Worm (Caenorhabditis elegans) whole organism, L1 larva: ENCODE measurements around the gene nhr-21.
A peak's percentile ranks its signal among the peaks of the same experiment; 100 is the strongest.

Experiments used
- C04F5.9 ChIP-seq: sonication (generic microtip); optimal IDR thresholded peaks from 2 replicates; lab custom pipeline; 2016; ENCODE audit warnings: missing genetic modification characterization, missing compliant biosample characterization
- C34B4.2 ChIP-seq: sonication (generic microtip); optimal IDR thresholded peaks from 2 replicates; lab custom pipeline; 2017; ENCODE audit warnings: mild to moderate bottlenecking, missing genetic modification characterization, missing compliant biosample characterization
- F16B12.6 ChIP-seq: fragments of 150-350 bp; optimal IDR thresholded peaks from 2 replicates; lab custom pipeline; 2014; ENCODE audit warnings: missing biosample characterization, missing genetic modification characterization
- aha-1 ChIP-seq: fragments of 150-350 bp; optimal IDR thresholded peaks from 2 replicates; lab custom pipeline; 2014; ENCODE audit warnings: missing biosample characterization, missing genetic modification characterization
- blmp-1 ChIP-seq: fragments of 150-350 bp; optimal IDR thresholded peaks from 2 replicates; lab custom pipeline; 2014; ENCODE audit warnings: missing biosample characterization, missing genetic modification characterization
- ceh-82 ChIP-seq, 3 experiments: fragments of 150-350 bp in 1 of 3; sonication (generic microtip) in 2 of 3; optimal IDR thresholded peaks; 2 replicates each; lab custom pipeline; 2014 to 2017; ENCODE audit warnings: missing biosample characterization in 3 of 3, missing genetic modification characterization in 3 of 3
- efl-1 ChIP-seq, 4 experiments: fragments of 150-350 bp; optimal IDR thresholded peaks in 3 of 4; peaks in 1 of 4; 1 replicate in 1 of 4; 2 replicates in 3 of 4; lab custom pipeline; 2014; ENCODE audit warnings: missing biosample characterization in 2 of 4, missing genetic modification characterization in 2 of 4, missing genetic modification reagents in 2 of 4
- egl-27 ChIP-seq, 2 experiments: fragments of 150-350 bp in 1 of 2; sonication (generic microtip); optimal IDR thresholded peaks; 3 replicates each; lab custom pipeline; 2017 to 2018; ENCODE audit warnings: missing biosample characterization in 2 of 2, missing genetic modification characterization in 2 of 2, missing genetic modification reagents in 2 of 2
- elt-3 ChIP-seq, 6 experiments: fragments of 150-350 bp in 1 of 6; sonication (generic microtip); optimal IDR thresholded peaks; 2 replicates each; lab custom pipeline; 2017 to 2018; ENCODE audit warnings: missing biosample characterization in 6 of 6, missing genetic modification characterization in 6 of 6, inconsistent platforms in 1 of 6
- fkh-4 ChIP-seq: sonication (generic microtip); optimal IDR thresholded peaks from 2 replicates; lab custom pipeline; 2016; ENCODE audit warnings: missing compliant biosample characterization, missing genetic modification characterization, borderline replicate concordance
- fkh-8 ChIP-seq: sonication (generic microtip); optimal IDR thresholded peaks from 2 replicates; lab custom pipeline; 2016; ENCODE audit warnings: mild to moderate bottlenecking, missing genetic modification characterization, missing compliant biosample characterization
- hlh-4 ChIP-seq: sonication (generic microtip); optimal IDR thresholded peaks from 2 replicates; lab custom pipeline; 2016; ENCODE audit warnings: mild to moderate bottlenecking, missing genetic modification characterization, missing compliant biosample characterization
- hpl-2 ChIP-seq: fragments of 150-350 bp; optimal IDR thresholded peaks from 2 replicates; lab custom pipeline; 2014; ENCODE audit warnings: missing biosample characterization, missing genetic modification reagents, missing genetic modification characterization
- irx-1 ChIP-seq: sonication (generic microtip); optimal IDR thresholded peaks from 2 replicates; lab custom pipeline; 2016; ENCODE audit warnings: missing genetic modification characterization, missing compliant biosample characterization
- isw-1 ChIP-seq: fragments of 200-800 bp; sonication (Bioruptor generic); IDR thresholded peaks from 2 replicates; pipeline ENCODE4 v1.3.6; 2022; ENCODE audit warnings: missing genetic modification characterization, missing compliant biosample characterization
- lin-13 ChIP-seq: fragments of 150-350 bp; optimal IDR thresholded peaks from 2 replicates; lab custom pipeline; 2014; ENCODE audit warnings: missing biosample characterization, missing genetic modification reagents, missing genetic modification characterization
- lin-14 ChIP-seq: fragments of 200-800 bp; sonication (Bioruptor generic); optimal IDR thresholded peaks from 2 replicates; lab custom pipeline; 2018; ENCODE audit warnings: mild to moderate bottlenecking, missing genetic modification characterization, moderate library complexity, missing compliant biosample characterization
- lin-35 ChIP-seq, 2 experiments: fragments of 150-350 bp; optimal IDR thresholded peaks; 2 replicates each; lab custom pipeline; 2014; ENCODE audit warnings: missing biosample characterization in 2 of 2, missing genetic modification characterization in 2 of 2, missing genetic modification reagents in 2 of 2
- lir-3 ChIP-seq: sonication (generic microtip); optimal IDR thresholded peaks from 2 replicates; lab custom pipeline; 2016; ENCODE audit warnings: mild to moderate bottlenecking, missing genetic modification characterization, moderate library complexity, missing compliant biosample characterization; ENCODE audit not compliant: poor library complexity
- lsy-2 ChIP-seq, 2 experiments: fragments of 150-350 bp; optimal IDR thresholded peaks; 2 replicates each; lab custom pipeline; 2014; ENCODE audit warnings: missing biosample characterization in 2 of 2, missing genetic modification characterization in 2 of 2
- mdl-1 ChIP-seq, 2 experiments: fragments of 150-350 bp; optimal IDR thresholded peaks; 2 replicates each; lab custom pipeline; 2014 to 2017; ENCODE audit warnings: missing biosample characterization in 2 of 2, missing genetic modification characterization in 2 of 2, inconsistent platforms in 1 of 2
- mef-2 ChIP-seq: fragments of 150-350 bp; optimal IDR thresholded peaks from 2 replicates; lab custom pipeline; 2014; ENCODE audit warnings: missing biosample characterization, missing genetic modification characterization
- mep-1 ChIP-seq: fragments of 150-350 bp; optimal IDR thresholded peaks from 2 replicates; lab custom pipeline; 2014; ENCODE audit warnings: missing biosample characterization, missing genetic modification characterization
- nhr-11 ChIP-seq: fragments of 150-350 bp; optimal IDR thresholded peaks from 2 replicates; lab custom pipeline; 2014; ENCODE audit warnings: missing biosample characterization, missing genetic modification characterization
- nhr-12 ChIP-seq: sonication (generic microtip); optimal IDR thresholded peaks from 2 replicates; lab custom pipeline; 2017; ENCODE audit warnings: missing biosample characterization, missing genetic modification characterization
- nhr-19 ChIP-seq: fragments of 200-800 bp; sonication (Bioruptor generic); conservative IDR thresholded peaks from 2 replicates; pipeline ENCODE4 v1.3.6; 2022; ENCODE audit warnings: missing genetic modification characterization, missing compliant biosample characterization
- nhr-20 ChIP-seq: sonication (generic microtip); optimal IDR thresholded peaks from 2 replicates; lab custom pipeline; 2016; ENCODE audit warnings: mild to moderate bottlenecking, missing genetic modification characterization, missing compliant biosample characterization
- nhr-237 ChIP-seq: fragments of 150-350 bp; optimal IDR thresholded peaks from 2 replicates; lab custom pipeline; 2014; ENCODE audit warnings: missing biosample characterization, missing genetic modification characterization
- nhr-28 ChIP-seq: fragments of 150-350 bp; optimal IDR thresholded peaks from 2 replicates; lab custom pipeline; 2014; ENCODE audit warnings: missing biosample characterization, missing genetic modification characterization
- nhr-71 ChIP-seq: sonication (generic microtip); optimal IDR thresholded peaks from 2 replicates; lab custom pipeline; 2016; ENCODE audit warnings: mild to moderate bottlenecking, missing genetic modification characterization, moderate library complexity, missing compliant biosample characterization
- nhr-76 ChIP-seq: sonication (generic microtip); optimal IDR thresholded peaks from 2 replicates; lab custom pipeline; 2017; ENCODE audit warnings: missing biosample characterization, missing genetic modification characterization
- nhr-85 ChIP-seq: sonication (generic microtip); peaks from one replicate; lab custom pipeline; 2016; ENCODE audit warnings: missing genetic modification characterization, inconsistent platforms, missing compliant biosample characterization
- nhr-90 ChIP-seq: sonication (generic microtip); optimal IDR thresholded peaks from 2 replicates; lab custom pipeline; 2016; ENCODE audit warnings: mild to moderate bottlenecking, missing genetic modification characterization, missing compliant biosample characterization; ENCODE audit not compliant: poor library complexity
- pag-3 ChIP-seq: sonication (generic microtip); optimal IDR thresholded peaks from 2 replicates; lab custom pipeline; 2017; ENCODE audit warnings: missing genetic modification characterization, mild to moderate bottlenecking, missing compliant biosample characterization, antibody characterized with exemption, borderline replicate concordance; ENCODE audit not compliant: insufficient read depth
- pqm-1 ChIP-seq: sonication (generic microtip); optimal IDR thresholded peaks from 3 replicates; lab custom pipeline; 2017; ENCODE audit warnings: missing biosample characterization, missing genetic modification characterization
- rnt-1 ChIP-seq: sonication (generic microtip); optimal IDR thresholded peaks from 2 replicates; lab custom pipeline; 2016; ENCODE audit warnings: mild to moderate bottlenecking, missing genetic modification characterization, moderate library complexity, missing compliant biosample characterization
- skn-1 ChIP-seq: fragments of 150-350 bp; optimal IDR thresholded peaks from 2 replicates; lab custom pipeline; 2014; ENCODE audit warnings: missing biosample characterization, missing genetic modification characterization
- snu-23 ChIP-seq: sonication (generic microtip); optimal IDR thresholded peaks from 2 replicates; lab custom pipeline; 2016; ENCODE audit warnings: missing genetic modification characterization, missing compliant biosample characterization
- sup-37 ChIP-seq: fragments of 200-800 bp; sonication (Bioruptor generic); optimal IDR thresholded peaks from 2 replicates; lab custom pipeline; 2018; ENCODE audit warnings: mild to moderate bottlenecking, missing genetic modification characterization, missing compliant biosample characterization
- swsn-7 ChIP-seq: sonication (generic microtip); optimal IDR thresholded peaks from 2 replicates; lab custom pipeline; 2016; ENCODE audit warnings: missing genetic modification characterization, missing compliant biosample characterization
- unc-130 ChIP-seq: fragments of 150-350 bp; optimal IDR thresholded peaks from 2 replicates; lab custom pipeline; 2017; ENCODE audit warnings: missing biosample characterization, missing genetic modification characterization, inconsistent platforms
- unc-62 ChIP-seq: fragments of 150-350 bp; optimal IDR thresholded peaks from 2 replicates; lab custom pipeline; 2014; ENCODE audit warnings: missing biosample characterization, missing genetic modification reagents, missing genetic modification characterization
- unc-86 ChIP-seq: sonication (generic microtip); optimal IDR thresholded peaks from 2 replicates; lab custom pipeline; 2016; ENCODE audit warnings: missing genetic modification characterization, missing compliant biosample characterization
- xbp-1 ChIP-seq: sonication (generic microtip); optimal IDR thresholded peaks from 2 replicates; lab custom pipeline; 2016; ENCODE audit warnings: missing genetic modification characterization, missing compliant biosample characterization
- zip-4 ChIP-seq: fragments of 200-800 bp; sonication (Bioruptor generic); optimal IDR thresholded peaks from 2 replicates; lab custom pipeline; 2018; ENCODE audit warnings: mild to moderate bottlenecking, missing genetic modification characterization, moderate library complexity, missing compliant biosample characterization
- ztf-4 ChIP-seq: fragments of 150-350 bp; optimal IDR thresholded peaks from 2 replicates; lab custom pipeline; 2014; ENCODE audit warnings: missing biosample characterization, missing genetic modification characterization

The nhr-21 gene

ce11 chrII:7392052-7392694, 53.1 kb downstream of the nhr-21 start (continued):
- peak; percentile 53 for TF ChIP-seq nhr-237
- TF ChIP-seq skn-1 (tag; lab: Kevin White, UChicago), result peak; percentile 76
- TF ChIP-seq pqm-1 (tag; lab: Kevin White, UChicago), result no peak
- no peak for TF ChIP-seq sup-37 (GFP tag; lab: Kevin White, UChicago)
- TF ChIP-seq isw-1 (GFP tag; lab: Robert Waterston, UW), result peak; percentile 24; the same call in 1 of the 2 replicates
- TF ChIP-seq fkh-8 (tag; lab: Kevin White, UChicago), result peak; percentile 52
- TF ChIP-seq unc-86 (tag; lab: Kevin White, UChicago), result no peak
- TF ChIP-seq pag-3 (tag; lab: Kevin White, UChicago), result no peak
- TF ChIP-seq swsn-7, result peak; percentile 33
- TF ChIP-seq zip-4 (GFP tag; lab: Kevin White, UChicago), result peak; percentile 75
- TF ChIP-seq nhr-11, result no peak
- no peak for TF ChIP-seq nhr-12 (tag; lab: Kevin White, UChicago)
- peak; percentile 32; the same call in 1 of the 2 replicates for TF ChIP-seq nhr-19
- peak; percentile 33 for TF ChIP-seq nhr-90
- no peak for TF ChIP-seq nhr-28 (tag; lab: Kevin White, UChicago)
- TF ChIP-seq egl-27 (tag; optimal IDR thresholded peaks at IDR 0.05; lab: Kevin White, UChicago), result peak; percentile 46 to 68
- peak; percentile 53 for TF ChIP-seq xbp-1
- peak; percentile 87 for TF ChIP-seq lin-14 (GFP tag; lab: Kevin White, UChicago)
- TF ChIP-seq rnt-1 (tag; lab: Kevin White, UChicago), result peak; percentile 38
- TF ChIP-seq F16B12.6, result no peak
- peak; percentile 6 to 69 for TF ChIP-seq lsy-2 (tag; optimal IDR thresholded peaks at IDR 0.05; lab: Kevin White, UChicago)

ce11 chrII:7393393-7393792, 54.4 kb downstream of the nhr-21 start:
- TF ChIP-seq efl-1 (optimal IDR thresholded peaks at IDR 0.05; lab: Kevin White, UChicago), result no peak
- peak in 1 of 2 experiments; percentile 72 for TF ChIP-seq efl-1 (GFP tag; optimal IDR thresholded peaks at IDR 0.05 in 1 of 2; lab: Kevin White, UChicago)
- no peak for TF ChIP-seq unc-62 (GFP tag; lab: Kevin White, UChicago)
- TF ChIP-seq ztf-4 (tag; lab: Kevin White, UChicago), result peak; percentile 15
- TF ChIP-seq blmp-1, result peak; percentile 37
- peak in 1 of 6 experiments; percentile 7 for TF ChIP-seq elt-3 (tag; optimal IDR thresholded peaks at IDR 0.05; lab: Kevin White, UChicago)
- TF ChIP-seq, all 84 proteins: peak for 4

ce11 chrII:7393922-7394689, 55.1 kb downstream of the nhr-21 start:
- TF ChIP-seq nhr-20, result peak; percentile 3
- TF ChIP-seq hpl-2 (GFP tag; lab: Kevin White, UChicago), result no peak
- peak in 1 of 2 experiments; percentile 19 for TF ChIP-seq lin-35 (GFP tag; optimal IDR thresholded peaks at IDR 0.05; lab: Kevin White, UChicago)
- TF ChIP-seq nhr-71 (tag; lab: Kevin White, UChicago), result peak; percentile 15
- TF ChIP-seq C34B4.2 (tag; lab: Kevin White, UChicago), result no peak
- peak; percentile 81 for TF ChIP-seq nhr-85 (tag; lab: Kevin White, UChicago)
- peak in 1 of 2 experiments; percentile 9 for TF ChIP-seq mdl-1 (tag; optimal IDR thresholded peaks at IDR 0.05; lab: Kevin White, UChicago)
- no peak for TF ChIP-seq irx-1
- no peak for TF ChIP-seq unc-130
- TF ChIP-seq blmp-1, result peak; percentile 21
- no peak for TF ChIP-seq aha-1
- TF ChIP-seq snu-23 (GFP tag; lab: Kevin White, UChicago), result peak; percentile 5
- TF ChIP-seq lir-3 (tag; lab: Kevin White, UChicago), result no peak
- TF ChIP-seq fkh-4, result no peak
- TF ChIP-seq mep-1 (tag; lab: Kevin White, UChicago), result peak; percentile 30
- TF ChIP-seq hlh-4 (tag; lab: Kevin White, UChicago), result no peak
- no peak for TF ChIP-seq mef-2 (tag; lab: Kevin White, UChicago)
- no peak for TF ChIP-seq elt-3 (tag; optimal IDR thresholded peaks at IDR 0.05; lab: Kevin White, UChicago)
- no peak for TF ChIP-seq fkh-8 (tag; lab: Kevin White, UChicago)
- TF ChIP-seq C04F5.9 (tag; lab: Kevin White, UChicago), result no peak
- peak; percentile 65 for TF ChIP-seq lin-14 (GFP tag; lab: Kevin White, UChicago)
- peak; percentile 4 for TF ChIP-seq lin-13 (GFP tag; lab: Kevin White, UChicago)
- no peak for TF ChIP-seq ceh-82 (tag; optimal IDR thresholded peaks at IDR 0.05; lab: Kevin White, UChicago)
- TF ChIP-seq nhr-237, result no peak
- TF ChIP-seq nhr-28 (tag; lab: Kevin White, UChicago), result no peak
- no peak for TF ChIP-seq nhr-76 (tag; lab: Kevin White, UChicago)
- no peak for TF ChIP-seq rnt-1 (tag; lab: Kevin White, UChicago)
